Fruit fly (Drosophila melanogaster): Measurements from ENCODE around the gene bab2.

The bab2 gene

DNA sequence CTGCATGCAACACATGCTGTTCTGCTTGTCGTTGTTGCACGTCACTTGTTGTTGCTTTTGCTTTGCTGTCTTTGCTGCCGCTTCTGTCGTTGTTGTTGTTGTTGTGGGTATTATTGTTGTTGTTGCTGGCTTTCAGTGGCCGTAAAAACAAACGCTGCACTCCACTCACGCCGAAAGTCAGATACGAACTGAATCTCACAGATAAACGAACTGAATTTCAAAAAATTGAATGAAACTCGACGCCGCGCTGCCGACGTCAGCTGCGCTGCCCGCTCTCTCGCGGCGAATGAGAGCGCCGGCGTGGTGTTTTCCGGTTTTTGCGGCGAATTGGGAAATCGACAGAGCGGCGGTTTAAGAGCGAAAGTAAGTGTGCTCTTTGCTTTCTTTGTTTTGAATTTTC lies at the start of gene bab2:
Gene bab2, minus strand, starts transcription at position 192 of the 400 bp plus-strand sequence.
- no peak for TF ChIP-seq kay (GFP tag; ENCODE audit: borderline replicate concordance)
- TF ChIP-seq ovo (GFP tag; optimal IDR thresholded peaks at IDR 0.05), result no peak
- no peak for TF ChIP-seq CG1620 (GFP tag; optimal IDR thresholded peaks at IDR 0.05)
- TF ChIP-seq cic (GFP tag; optimal IDR thresholded peaks at IDR 0.05), result peak; percentile 55
- TF ChIP-seq cnc (optimal IDR thresholded peaks at IDR 0.05), result no peak
- no peak for TF ChIP-seq Hr96 (GFP tag; optimal IDR thresholded peaks at IDR 0.05)
- peak; percentile 2 for TF ChIP-seq CG14711 (tag; optimal IDR thresholded peaks at IDR 0.05)
- TF ChIP-seq CG7045 (GFP tag; optimal IDR thresholded peaks at IDR 0.05), result no peak
- TF ChIP-seq Mnt (GFP tag; optimal IDR thresholded peaks at IDR 0.05), result no peak
- TF ChIP-seq CG7101 (tag; optimal IDR thresholded peaks at IDR 0.05), result peak; percentile 1
- no peak for TF ChIP-seq CG11617 (GFP tag; optimal IDR thresholded peaks at IDR 0.05)

DNA sequence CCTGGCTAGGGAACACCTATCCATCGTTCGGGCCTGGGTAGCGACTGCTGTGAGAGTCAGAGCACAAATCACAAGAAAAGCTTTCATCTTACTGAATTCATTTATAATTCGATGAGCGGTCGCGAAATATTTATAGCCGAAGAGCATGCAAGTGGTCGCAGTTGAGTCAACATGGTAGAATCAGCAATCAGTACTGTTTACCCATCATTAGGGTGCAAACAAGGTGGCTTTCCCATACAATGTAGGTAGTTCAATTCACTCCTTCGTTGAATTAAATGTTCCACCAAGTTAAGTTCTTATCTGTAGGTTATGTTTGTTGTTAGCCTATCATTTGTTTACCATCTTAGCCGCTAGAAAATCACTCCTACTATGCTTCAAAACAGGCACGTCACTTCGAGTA lies 41.5 kb upstream of the bab2 start, which contains the start of gene LysP:
Gene LysP, minus strand, starts transcription at position 101 of the 400 bp plus-strand sequence.
- TF ChIP-seq toe (GFP tag; optimal IDR thresholded peaks at IDR 0.05), result no peak

dm6 chr3L:1216460-1216859 lies 39.4 kb upstream of the bab2 start:
- TF ChIP-seq CG5204 (GFP tag; optimal IDR thresholded peaks at IDR 0.05) (no peak), cic (GFP tag; optimal IDR thresholded peaks at IDR 0.05) (no peak), CG12768 (GFP tag; optimal IDR thresholded peaks at IDR 0.05) (no peak), CG7101 (tag; optimal IDR thresholded peaks at IDR 0.05) (no peak), pad (GFP tag; optimal IDR thresholded peaks at IDR 0.05) (no peak), CG7045 (GFP tag; optimal IDR thresholded peaks at IDR 0.05) (no peak), cnc (optimal IDR thresholded peaks at IDR 0.05) (no peak), CG11617 (GFP tag; optimal IDR thresholded peaks at IDR 0.05) (no peak), ovo (GFP tag; optimal IDR thresholded peaks at IDR 0.05) (no peak), CG1620 (GFP tag; optimal IDR thresholded peaks at IDR 0.05) (no peak), Clk (GFP tag; optimal IDR thresholded peaks at IDR 0.05) (no peak), kay (GFP tag; ENCODE audit: borderline replicate concordance) (no peak)

DNA sequence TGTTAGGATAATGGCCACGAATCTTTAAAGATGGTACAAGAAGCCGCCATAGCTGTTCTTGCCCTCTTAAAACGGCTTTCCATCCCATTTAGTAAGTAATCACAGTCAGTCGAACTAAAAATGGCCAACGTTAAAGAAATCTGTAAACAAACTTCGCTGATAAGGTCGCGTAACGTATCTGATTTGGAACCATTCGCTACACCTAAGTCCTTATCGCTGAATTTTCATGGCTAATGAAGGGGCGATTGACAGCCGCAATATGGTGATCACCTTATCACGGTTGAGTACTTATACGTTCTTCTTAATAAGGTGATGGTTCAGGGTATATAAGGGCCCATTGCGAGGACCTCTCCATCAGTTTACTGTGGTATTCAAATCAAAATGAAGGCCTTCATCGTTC lies 35.5 kb upstream of the bab2 start, which contains the start of gene LysE:
Gene LysE, plus strand, starts transcription at position 257 of the 400 bp plus-strand sequence.
- TF ChIP-seq pad (GFP tag; optimal IDR thresholded peaks at IDR 0.05) (no peak), CG11617 (GFP tag; optimal IDR thresholded peaks at IDR 0.05) (no peak), bab1 (GFP tag; optimal IDR thresholded peaks at IDR 0.05) (no peak), Hr96 (GFP tag; optimal IDR thresholded peaks at IDR 0.05) (no peak), Clk (GFP tag; optimal IDR thresholded peaks at IDR 0.05) (no peak), cnc (optimal IDR thresholded peaks at IDR 0.05) (no peak), CG14711 (tag; optimal IDR thresholded peaks at IDR 0.05) (no peak), toe (GFP tag; optimal IDR thresholded peaks at IDR 0.05) (no peak), CG7101 (tag; optimal IDR thresholded peaks at IDR 0.05) (no peak), tj (GFP tag; optimal IDR thresholded peaks at IDR 0.05) (no peak), CG33017 (tag; optimal IDR thresholded peaks at IDR 0.05) (no peak), CG5204 (GFP tag; optimal IDR thresholded peaks at IDR 0.05) (no peak), CG1620 (GFP tag; optimal IDR thresholded peaks at IDR 0.05) (no peak)

DNA sequence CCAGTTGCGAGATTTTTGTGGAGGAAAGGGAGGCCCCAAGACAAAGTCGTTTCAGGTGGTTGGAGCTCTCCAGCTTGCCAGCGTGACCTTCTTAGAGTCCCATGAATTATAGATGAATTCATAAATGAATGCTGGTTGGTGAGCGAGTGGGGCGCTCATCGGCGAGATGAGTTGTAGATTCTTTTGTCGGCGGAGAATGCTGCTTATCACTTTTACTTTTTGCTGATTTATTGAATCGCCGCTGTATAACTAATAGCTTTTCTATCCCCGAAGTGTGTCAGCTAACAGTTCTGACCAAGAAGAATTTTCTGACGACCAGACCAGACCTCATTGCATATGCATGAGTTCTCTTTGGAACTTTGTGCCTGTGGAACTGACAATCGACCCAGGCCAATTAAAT lies 35.0 kb upstream of the bab2 start:
- TF ChIP-seq CG5204 (GFP tag; optimal IDR thresholded peaks at IDR 0.05), result no peak
- TF ChIP-seq CG1620 (GFP tag; optimal IDR thresholded peaks at IDR 0.05), result no peak
- TF ChIP-seq CG14711 (tag; optimal IDR thresholded peaks at IDR 0.05), result no peak
- no peak for TF ChIP-seq cic (GFP tag; optimal IDR thresholded peaks at IDR 0.05)
- TF ChIP-seq Clk (GFP tag; optimal IDR thresholded peaks at IDR 0.05), result no peak
- no peak for TF ChIP-seq bab1 (GFP tag; optimal IDR thresholded peaks at IDR 0.05)
- TF ChIP-seq toe (GFP tag; optimal IDR thresholded peaks at IDR 0.05), result no peak

- TF ChIP-seq CG33017 (tag; optimal IDR thresholded peaks at IDR 0.05) (no peak), CG11617 (GFP tag; optimal IDR thresholded peaks at IDR 0.05) (no peak), pad (GFP tag; optimal IDR thresholded peaks at IDR 0.05) (no peak), Hr96 (GFP tag; optimal IDR thresholded peaks at IDR 0.05) (no peak), CG1620 (GFP tag; optimal IDR thresholded peaks at IDR 0.05) (no peak), CG14711 (tag; optimal IDR thresholded peaks at IDR 0.05) (no peak), Crg-1 (GFP tag; optimal IDR thresholded peaks at IDR 0.05) (no peak), Clk (GFP tag; optimal IDR thresholded peaks at IDR 0.05) (no peak), Mnt (GFP tag; optimal IDR thresholded peaks at IDR 0.05) (no peak), CG5204 (GFP tag; optimal IDR thresholded peaks at IDR 0.05) (no peak), toe (GFP tag; optimal IDR thresholded peaks at IDR 0.05) (no peak), cic (GFP tag; optimal IDR thresholded peaks at IDR 0.05) (no peak), cnc (optimal IDR thresholded peaks at IDR 0.05) (no peak), CG7045 (GFP tag; optimal IDR thresholded peaks at IDR 0.05) (no peak), CG12768 (GFP tag; optimal IDR thresholded peaks at IDR 0.05) (no peak), kay (GFP tag; ENCODE audit: borderline replicate concordance) (no peak), tj (GFP tag; optimal IDR thresholded peaks at IDR 0.05) (no peak), CG7101 (tag; optimal IDR thresholded peaks at IDR 0.05) (no peak), ovo (GFP tag; optimal IDR thresholded peaks at IDR 0.05) (no peak)
Measured at dm6 chr3L:1211096-1211495, 34.0 kb upstream of the bab2 start, which contains the start of gene LysD. Gene LysD (minus strand): TSS chr3L:1211196.

- TF ChIP-seq CG12768 (GFP tag; optimal IDR thresholded peaks at IDR 0.05), result no peak
- no peak for TF ChIP-seq CG33017 (tag; optimal IDR thresholded peaks at IDR 0.05)
- no peak for TF ChIP-seq Crg-1 (GFP tag; optimal IDR thresholded peaks at IDR 0.05)
- TF ChIP-seq CG7101 (tag; optimal IDR thresholded peaks at IDR 0.05), result no peak
- no peak for TF ChIP-seq Mnt (GFP tag; optimal IDR thresholded peaks at IDR 0.05)
- no peak for TF ChIP-seq toe (GFP tag; optimal IDR thresholded peaks at IDR 0.05)
- TF ChIP-seq CG14711 (tag; optimal IDR thresholded peaks at IDR 0.05), result no peak
- no peak for TF ChIP-seq Hr96 (GFP tag; optimal IDR thresholded peaks at IDR 0.05)
- no peak for TF ChIP-seq CG7045 (GFP tag; optimal IDR thresholded peaks at IDR 0.05)
Measured at dm6 chr3L:1208206-1208605, 31.1 kb upstream of the bab2 start.
